Worm (Caenorhabditis elegans) whole organism, L4 larva: ENCODE measurements around the gene F09E5.7.

Experiments
- F10B5.3 ChIP-seq: sonication (generic microtip); optimal IDR thresholded peaks from 2 replicates; lab custom pipeline; 2016; ENCODE audit warnings: mild to moderate bottlenecking, missing genetic modification characterization, missing compliant biosample characterization
- F44E2.7 ChIP-seq: fragments of 200-800 bp; sonication (Bioruptor generic); IDR thresholded peaks from 2 replicates; pipeline ENCODE4 v2.1.2; 2022; ENCODE audit warnings: missing genetic modification characterization, missing compliant biosample characterization
- F49E8.2 ChIP-seq: sonication (generic microtip); optimal IDR thresholded peaks from 2 replicates; lab custom pipeline; 2016; ENCODE audit warnings: missing compliant biosample characterization, mild to moderate bottlenecking, missing genetic modification characterization, borderline replicate concordance
- R02D3.7 ChIP-seq: fragments of 150-350 bp; sonication (generic microtip); optimal IDR thresholded peaks from 3 replicates; lab custom pipeline; 2014; ENCODE audit warnings: missing biosample characterization, missing genetic modification characterization
- Y48G9A.11 ChIP-seq: fragments of 200-800 bp; sonication (Bioruptor generic); IDR thresholded peaks from 2 replicates; pipeline ENCODE4 v1.3.6; 2022; ENCODE audit warnings: missing genetic modification reagents, missing genetic modification characterization, missing compliant biosample characterization
- Y5F2A.4 ChIP-seq: fragments of 200-800 bp; sonication (Bioruptor generic); optimal IDR thresholded peaks from 2 replicates; lab custom pipeline; 2018; ENCODE audit warnings: mild to moderate bottlenecking, missing genetic modification characterization, missing compliant biosample characterization
- Y75B8A.6 ChIP-seq: fragments of 200-800 bp; sonication (Bioruptor generic); IDR thresholded peaks from 2 replicates; pipeline ENCODE4 v1.3.6; 2022; ENCODE audit warnings: missing genetic modification reagents, missing genetic modification characterization, missing compliant biosample characterization
- ZK337.2 ChIP-seq: fragments of 200-800 bp; sonication (Bioruptor generic); IDR thresholded peaks from 2 replicates; pipeline ENCODE4 v1.3.6; 2022; ENCODE audit warnings: missing genetic modification reagents, missing genetic modification characterization, missing compliant biosample characterization
- aly-2 ChIP-seq: sonication (generic microtip); optimal IDR thresholded peaks from 2 replicates; lab custom pipeline; 2018; ENCODE audit warnings: missing biosample characterization, missing genetic modification characterization
- ceh-20 ChIP-seq: fragments of 200-800 bp; sonication (Bioruptor generic); IDR thresholded peaks from 2 replicates; pipeline ENCODE4 v1.3.6; 2022; ENCODE audit warnings: missing genetic modification reagents, missing genetic modification characterization, missing compliant biosample characterization
- ceh-32 ChIP-seq: sonication (generic microtip); optimal IDR thresholded peaks from 2 replicates; lab custom pipeline; 2016; ENCODE audit warnings: mild to moderate bottlenecking, missing genetic modification characterization, missing compliant biosample characterization; ENCODE audit not compliant: poor library complexity
- ces-1 ChIP-seq: fragments of 150-350 bp; sonication (generic microtip); optimal IDR thresholded peaks from 4 replicates; lab custom pipeline; 2014; ENCODE audit warnings: missing biosample characterization, missing genetic modification reagents, missing genetic modification characterization
- daf-16 ChIP-seq, 3 experiments: sonication (generic microtip); optimal IDR thresholded peaks; 2 replicates each; lab custom pipeline; 2016 to 2017; ENCODE audit warnings: missing genetic modification characterization in 3 of 3, missing genetic modification reagents in 3 of 3, mild to moderate bottlenecking in 2 of 3, missing compliant biosample characterization in 2 of 3, missing biosample characterization in 1 of 3, moderate library complexity in 1 of 3
- daf-8 ChIP-seq: fragments of 200-800 bp; sonication (Bioruptor generic); IDR thresholded peaks from 2 replicates; pipeline ENCODE4 v1.3.6; 2022; ENCODE audit warnings: missing genetic modification characterization, missing compliant biosample characterization
- dmd-6 ChIP-seq: fragments of 200-800 bp; sonication (Bioruptor generic); IDR thresholded peaks from 2 replicates; pipeline ENCODE4 v1.3.6; 2022; ENCODE audit warnings: missing genetic modification reagents, missing genetic modification characterization, missing compliant biosample characterization
- dmd-8 ChIP-seq: fragments of 200-800 bp; sonication (Bioruptor generic); IDR thresholded peaks from 2 replicates; pipeline ENCODE4 v1.3.6; 2022; ENCODE audit warnings: missing genetic modification characterization, missing compliant biosample characterization
- dpl-1 ChIP-seq: fragments of 150-350 bp; optimal IDR thresholded peaks from 2 replicates; lab custom pipeline; 2014; ENCODE audit warnings: missing biosample characterization, missing genetic modification reagents, missing genetic modification characterization
- egl-27 ChIP-seq: sonication (generic microtip); optimal IDR thresholded peaks from 3 replicates; lab custom pipeline; 2017; ENCODE audit warnings: missing biosample characterization, missing genetic modification reagents, missing genetic modification characterization
- egl-43 ChIP-seq: fragments of 200-800 bp; sonication (Bioruptor generic); IDR thresholded peaks from 2 replicates; pipeline ENCODE4 v1.3.6; 2022; ENCODE audit warnings: missing genetic modification reagents, missing genetic modification characterization, missing compliant biosample characterization
- fkh-10 ChIP-seq: fragments of 150-350 bp; optimal IDR thresholded peaks from 2 replicates; lab custom pipeline; 2014; ENCODE audit warnings: missing biosample characterization, missing genetic modification reagents, missing genetic modification characterization
- gei-8 ChIP-seq: fragments of 200-800 bp; sonication (Bioruptor generic); optimal IDR thresholded peaks from 2 replicates; lab custom pipeline; 2018; ENCODE audit warnings: mild to moderate bottlenecking, missing genetic modification characterization, missing compliant biosample characterization
- hif-1 ChIP-seq, 2 experiments: sonication (generic microtip); optimal IDR thresholded peaks; 2 replicates each; lab custom pipeline; 2016 to 2017; ENCODE audit warnings: missing compliant biosample characterization in 2 of 2, missing genetic modification characterization in 2 of 2, missing genetic modification reagents in 2 of 2, missing genotype in 2 of 2, mild to moderate bottlenecking in 1 of 2
- hlh-11 ChIP-seq: fragments of 200-800 bp; sonication (Bioruptor generic); optimal IDR thresholded peaks from 2 replicates; lab custom pipeline; 2018; ENCODE audit warnings: mild to moderate bottlenecking, missing genetic modification characterization, missing compliant biosample characterization
- hlh-30 ChIP-seq: sonication (generic microtip); optimal IDR thresholded peaks from 2 replicates; lab custom pipeline; 2017; ENCODE audit warnings: antibody characterized with exemption, mild to moderate bottlenecking, missing genetic modification characterization, missing compliant biosample characterization; ENCODE audit not compliant: insufficient read depth
- hmg-1.1 ChIP-seq: fragments of 200-800 bp; sonication (Bioruptor generic); IDR thresholded peaks from 2 replicates; pipeline ENCODE4 v1.3.6; 2022; ENCODE audit warnings: missing genetic modification reagents, missing genetic modification characterization, missing compliant biosample characterization
- lim-7 ChIP-seq: fragments of 200-800 bp; sonication (Bioruptor generic); IDR thresholded peaks from 2 replicates; pipeline ENCODE4 v1.3.6; 2022; ENCODE audit warnings: missing genetic modification characterization, missing compliant biosample characterization
- lin-1 ChIP-seq: fragments of 200-800 bp; sonication (Bioruptor generic); IDR thresholded peaks from 2 replicates; pipeline ENCODE4 v1.3.6; 2022; ENCODE audit warnings: missing genetic modification reagents, missing genetic modification characterization, missing compliant biosample characterization
- lin-13 ChIP-seq: fragments of 150-350 bp; optimal IDR thresholded peaks from 2 replicates; lab custom pipeline; 2014; ENCODE audit warnings: missing biosample characterization, missing genetic modification reagents, missing genetic modification characterization
- lin-38 ChIP-seq: fragments of 200-800 bp; sonication (Bioruptor generic); IDR thresholded peaks from 2 replicates; pipeline ENCODE4 v1.3.6; 2022; ENCODE audit warnings: missing genetic modification reagents, missing genetic modification characterization, missing compliant biosample characterization
- lin-39 ChIP-seq: fragments of 150-350 bp; optimal IDR thresholded peaks from 2 replicates; lab custom pipeline; 2014; ENCODE audit warnings: missing biosample characterization, missing genetic modification reagents, missing genetic modification characterization
- lsy-2 ChIP-seq, 2 experiments: fragments of 150-350 bp in 1 of 2; sonication (generic microtip) in 1 of 2; optimal IDR thresholded peaks; 2 replicates each; lab custom pipeline; 2014 to 2017; ENCODE audit warnings: missing biosample characterization in 2 of 2, missing genetic modification characterization in 2 of 2
- mdl-1 ChIP-seq, 2 experiments: fragments of 150-350 bp in 1 of 2; sonication (generic microtip) in 1 of 2; optimal IDR thresholded peaks; 2 replicates each; lab custom pipeline; 2014 to 2017; ENCODE audit warnings: missing biosample characterization in 2 of 2, missing genetic modification characterization in 2 of 2
- mes-2 ChIP-seq: sonication (generic microtip); optimal IDR thresholded peaks from 2 replicates; lab custom pipeline; 2016; ENCODE audit warnings: missing genotype, mild to moderate bottlenecking, missing genetic modification characterization, missing compliant biosample characterization; ENCODE audit not compliant: poor library complexity, severe bottlenecking
- mxl-2 ChIP-seq: fragments of 200-800 bp; sonication (Bioruptor generic); conservative IDR thresholded peaks from 2 replicates; pipeline ENCODE4 v1.3.6; 2022; ENCODE audit warnings: missing genetic modification reagents, missing genetic modification characterization, missing compliant biosample characterization
- mxl-3 ChIP-seq: fragments of 200-800 bp; sonication (Bioruptor generic); optimal IDR thresholded peaks from 2 replicates; lab custom pipeline; 2018; ENCODE audit warnings: mild to moderate bottlenecking, missing genetic modification characterization, missing compliant biosample characterization
- nhr-25 ChIP-seq: sonication (generic microtip); optimal IDR thresholded peaks from 2 replicates; lab custom pipeline; 2017; ENCODE audit warnings: missing genetic modification characterization, mild to moderate bottlenecking, missing compliant biosample characterization, antibody characterized with exemption, moderate library complexity, borderline replicate concordance; ENCODE audit not compliant: insufficient read depth
- nhr-28 ChIP-seq: fragments of 150-350 bp; optimal IDR thresholded peaks from 2 replicates; lab custom pipeline; 2014; ENCODE audit warnings: missing biosample characterization, missing genetic modification characterization
- nhr-42 ChIP-seq: fragments of 200-800 bp; sonication (Bioruptor generic); IDR thresholded peaks from 2 replicates; pipeline ENCODE4 v1.3.6; 2022; ENCODE audit warnings: missing genetic modification characterization, missing compliant biosample characterization
- nhr-48 ChIP-seq: sonication (generic microtip); optimal IDR thresholded peaks from 2 replicates; lab custom pipeline; 2016; ENCODE audit warnings: mild to moderate bottlenecking, missing genetic modification characterization, missing compliant biosample characterization
- nhr-77 ChIP-seq: fragments of 150-350 bp; optimal IDR thresholded peaks from 2 replicates; lab custom pipeline; 2014; ENCODE audit warnings: missing biosample characterization, missing genetic modification characterization
- php-3 ChIP-seq: fragments of 200-800 bp; sonication (Bioruptor generic); IDR thresholded peaks from 2 replicates; pipeline ENCODE4 v1.3.6; 2022; ENCODE audit warnings: missing genetic modification reagents, missing genetic modification characterization, missing compliant biosample characterization
- saeg-2 ChIP-seq: fragments of 200-800 bp; sonication (Bioruptor generic); IDR thresholded peaks from 2 replicates; pipeline ENCODE4 v1.3.6; 2022; ENCODE audit warnings: missing genetic modification reagents, missing genetic modification characterization, missing compliant biosample characterization
- set-16 ChIP-seq: fragments of 200-800 bp; sonication (Bioruptor generic); IDR thresholded peaks from 2 replicates; pipeline ENCODE4 v1.3.6; 2022; ENCODE audit warnings: missing genetic modification reagents, missing genetic modification characterization, missing compliant biosample characterization
- snpc-1.2 ChIP-seq: fragments of 200-800 bp; sonication (Bioruptor generic); IDR thresholded peaks from 2 replicates; pipeline ENCODE4 v1.3.6; 2022; ENCODE audit warnings: missing genetic modification reagents, missing genetic modification characterization, missing compliant biosample characterization
- snpc-4 ChIP-seq: fragments of 150-350 bp; optimal IDR thresholded peaks from 2 replicates; lab custom pipeline; 2014; ENCODE audit warnings: missing biosample characterization, missing genetic modification characterization
- tag-97 ChIP-seq: fragments of 200-800 bp; sonication (Bioruptor generic); IDR thresholded peaks from 2 replicates; pipeline ENCODE4 v1.3.6; 2022; ENCODE audit warnings: missing genetic modification characterization, missing compliant biosample characterization
- unc-39 ChIP-seq: sonication (generic microtip); optimal IDR thresholded peaks from 2 replicates; lab custom pipeline; 2017; ENCODE audit warnings: missing biosample characterization, missing genetic modification characterization
- zip-11 ChIP-seq: fragments of 200-800 bp; sonication (Bioruptor generic); IDR thresholded peaks from 2 replicates; pipeline ENCODE4 v1.3.6; 2022; ENCODE audit warnings: missing genetic modification characterization, missing compliant biosample characterization
- zip-2 ChIP-seq: fragments of 150-350 bp; optimal IDR thresholded peaks from 2 replicates; lab custom pipeline; 2014; ENCODE audit warnings: missing biosample characterization, missing genetic modification characterization
- ztf-7 ChIP-seq: fragments of 150-350 bp; optimal IDR thresholded peaks from 2 replicates; lab custom pipeline; 2014; ENCODE audit warnings: missing biosample characterization, missing genetic modification characterization

The F09E5.7 gene

ce11 chrII:5338301-5338700 lies 13.6 kb upstream of the F09E5.7 start (continued):
- TF ChIP-seq lim-7 = no peak
- no peak for TF ChIP-seq R02D3.7 (tag; lab: Kevin White, UChicago)
- TF ChIP-seq F44E2.7 = no peak
- TF ChIP-seq php-3 (GFP tag; lab: Robert Waterston, UW) = no peak; the same call in 1 of the 2 replicates
- TF ChIP-seq snpc-4 = no peak
- TF ChIP-seq mes-2 = peak; percentile 38
- peak; percentile 42 for TF ChIP-seq nhr-77 (tag; lab: Kevin White, UChicago)
- TF ChIP-seq fkh-10 (GFP tag; lab: Kevin White, UChicago) = no peak
- TF ChIP-seq nhr-28 (tag; lab: Kevin White, UChicago) = peak; percentile 34
- TF ChIP-seq Y75B8A.6 (GFP tag; lab: Robert Waterston, UW) = no peak
- TF ChIP-seq lsy-2 (tag; optimal IDR thresholded peaks at IDR 0.05; lab: Kevin White, UChicago) = peak in 1 of 2 experiments; percentile 30
- TF ChIP-seq nhr-42 (GFP tag; lab: Robert Waterston, UW) = no peak
- no peak for TF ChIP-seq mxl-2 (GFP tag; lab: Robert Waterston, UW)
- TF ChIP-seq dmd-8 (GFP tag; lab: Robert Waterston, UW) = no peak
- TF ChIP-seq set-16 = no peak
- TF ChIP-seq unc-39 (tag; lab: Kevin White, UChicago) = no peak
- TF ChIP-seq snpc-1.2 (GFP tag; lab: Robert Waterston, UW) = no peak
- TF ChIP-seq zip-11 = no peak
- TF ChIP-seq mxl-3 (GFP tag; lab: Kevin White, UChicago) = no peak
- no peak for TF ChIP-seq aly-2 (tag; lab: Kevin White, UChicago)
- peak; percentile 8; the same call in 1 of the 2 replicates for TF ChIP-seq lin-38 (GFP tag; lab: Robert Waterston, UW)
- TF ChIP-seq hlh-30 (tag; lab: Kevin White, UChicago) = peak; percentile 83
- no peak for TF ChIP-seq Y48G9A.11 (GFP tag; lab: Robert Waterston, UW)
- TF ChIP-seq hmg-1.1 = peak; percentile 22; the same call in 1 of the 2 replicates
- no peak for TF ChIP-seq ceh-20
- peak in 1 of 2 experiments; percentile 51 for TF ChIP-seq mdl-1 (tag; optimal IDR thresholded peaks at IDR 0.05; lab: Kevin White, UChicago)
- no peak for TF ChIP-seq hif-1 (tag; optimal IDR thresholded peaks at IDR 0.05; lab: Kevin White, UChicago)
- TF ChIP-seq daf-16 (GFP tag; optimal IDR thresholded peaks at IDR 0.05; lab: Kevin White, UChicago) = peak in 1 of 2 experiments; percentile 5
- peak; percentile 86 for TF ChIP-seq daf-16 (tag; optimal IDR thresholded peaks at IDR 0.05; lab: Kevin White, UChicago)
- TF ChIP-seq saeg-2 (GFP tag; lab: Robert Waterston, UW) = no peak
- no peak for TF ChIP-seq dpl-1
- TF ChIP-seq ZK337.2 (GFP tag; lab: Robert Waterston, UW) = no peak
- no peak for TF ChIP-seq ceh-32 (tag; lab: Kevin White, UChicago)
- TF ChIP-seq lin-13 (GFP tag; lab: Kevin White, UChicago) = no peak
- TF ChIP-seq ztf-7 (tag; lab: Kevin White, UChicago) = no peak
- no peak for TF ChIP-seq Y5F2A.4
- TF ChIP-seq hlh-11 = peak; percentile 71
- no peak for TF ChIP-seq nhr-25 (tag; lab: Kevin White, UChicago)
- TF ChIP-seq ces-1 = no peak
- no peak for TF ChIP-seq egl-43
- no peak for TF ChIP-seq F49E8.2 (tag; lab: Kevin White, UChicago)
- no peak for TF ChIP-seq F10B5.3 (tag; lab: Kevin White, UChicago)
- no peak for TF ChIP-seq lin-1 (GFP tag; lab: Robert Waterston, UW)
- no peak for TF ChIP-seq daf-8 (GFP tag; lab: Robert Waterston, UW)
- no peak for TF ChIP-seq gei-8 (GFP tag; lab: Kevin White, UChicago)
- no peak for TF ChIP-seq tag-97 (GFP tag; lab: Robert Waterston, UW)
- TF ChIP-seq lin-39 (tag; lab: Kevin White, UChicago) = no peak
- TF ChIP-seq zip-2 (tag; lab: Kevin White, UChicago) = no peak
- TF ChIP-seq dmd-6 = peak; percentile 42
- no peak for TF ChIP-seq egl-27 (tag; lab: Kevin White, UChicago)
- no peak for TF ChIP-seq nhr-48 (tag; lab: Kevin White, UChicago)
